Worm (Caenorhabditis elegans) whole organism, L4 larva: ENCODE measurements around the gene F18F11.4.
A peak's percentile ranks its signal among the peaks of the same experiment; 100 is the strongest.

Source experiments
- F37D6.2 ChIP-seq: sonication (generic microtip); optimal IDR thresholded peaks from 2 replicates; lab custom pipeline; 2016; ENCODE audit warnings: mild to moderate bottlenecking, missing genetic modification characterization, missing compliant biosample characterization
- F44E2.7 ChIP-seq: fragments of 200-800 bp; sonication (Bioruptor generic); IDR thresholded peaks from 2 replicates; pipeline ENCODE4 v2.1.2; 2022; ENCODE audit warnings: missing genetic modification characterization, missing compliant biosample characterization
- T20F7.1 ChIP-seq: fragments of 200-800 bp; sonication (Bioruptor generic); optimal IDR thresholded peaks from 2 replicates; lab custom pipeline; 2018; ENCODE audit warnings: mild to moderate bottlenecking, missing genetic modification characterization, missing compliant biosample characterization
- aha-1 ChIP-seq: fragments of 150-350 bp; peaks from one replicate; lab custom pipeline; 2014; ENCODE audit warnings: missing biosample characterization, missing genetic modification characterization
- ceh-20 ChIP-seq: fragments of 200-800 bp; sonication (Bioruptor generic); IDR thresholded peaks from 2 replicates; pipeline ENCODE4 v1.3.6; 2022; ENCODE audit warnings: missing genetic modification reagents, missing genetic modification characterization, missing compliant biosample characterization
- ceh-44 ChIP-seq: fragments of 200-800 bp; sonication (Bioruptor generic); IDR thresholded peaks from 2 replicates; pipeline ENCODE4 v1.3.6; 2022; ENCODE audit warnings: missing genetic modification reagents, missing genetic modification characterization, missing compliant biosample characterization
- ces-1 ChIP-seq: fragments of 150-350 bp; sonication (generic microtip); optimal IDR thresholded peaks from 4 replicates; lab custom pipeline; 2014; ENCODE audit warnings: missing biosample characterization, missing genetic modification reagents, missing genetic modification characterization
- cey-2 ChIP-seq: sonication (generic microtip); optimal IDR thresholded peaks from 3 replicates; lab custom pipeline; 2017; ENCODE audit warnings: missing genetic modification characterization, mild to moderate bottlenecking, missing compliant biosample characterization, antibody characterized with exemption, borderline replicate concordance; ENCODE audit not compliant: insufficient read depth
- daf-12 ChIP-seq: fragments of 150-350 bp; optimal IDR thresholded peaks from 2 replicates; lab custom pipeline; 2014; ENCODE audit warnings: missing biosample characterization, missing genetic modification reagents, missing genetic modification characterization
- daf-16 ChIP-seq, 3 experiments: sonication (generic microtip); optimal IDR thresholded peaks; 2 replicates each; lab custom pipeline; 2016 to 2017; ENCODE audit warnings: missing genetic modification characterization in 3 of 3, missing genetic modification reagents in 3 of 3, mild to moderate bottlenecking in 2 of 3, missing compliant biosample characterization in 2 of 3, missing biosample characterization in 1 of 3, moderate library complexity in 1 of 3
- daf-8 ChIP-seq: fragments of 200-800 bp; sonication (Bioruptor generic); IDR thresholded peaks from 2 replicates; pipeline ENCODE4 v1.3.6; 2022; ENCODE audit warnings: missing genetic modification characterization, missing compliant biosample characterization
- dmd-8 ChIP-seq: fragments of 200-800 bp; sonication (Bioruptor generic); IDR thresholded peaks from 2 replicates; pipeline ENCODE4 v1.3.6; 2022; ENCODE audit warnings: missing genetic modification characterization, missing compliant biosample characterization
- dmd-9 ChIP-seq: fragments of 200-800 bp; sonication (Bioruptor generic); IDR thresholded peaks from 2 replicates; pipeline ENCODE4 v1.3.6; 2022; ENCODE audit warnings: missing genetic modification reagents, missing genetic modification characterization, missing compliant biosample characterization
- dve-1 ChIP-seq: sonication (generic microtip); optimal IDR thresholded peaks from 2 replicates; lab custom pipeline; 2017; ENCODE audit warnings: antibody characterized with exemption, mild to moderate bottlenecking, missing genetic modification characterization, missing compliant biosample characterization; ENCODE audit not compliant: insufficient read depth
- egl-43 ChIP-seq: fragments of 200-800 bp; sonication (Bioruptor generic); IDR thresholded peaks from 2 replicates; pipeline ENCODE4 v1.3.6; 2022; ENCODE audit warnings: missing genetic modification reagents, missing genetic modification characterization, missing compliant biosample characterization
- gei-8 ChIP-seq: fragments of 200-800 bp; sonication (Bioruptor generic); optimal IDR thresholded peaks from 2 replicates; lab custom pipeline; 2018; ENCODE audit warnings: mild to moderate bottlenecking, missing genetic modification characterization, missing compliant biosample characterization
- hlh-11 ChIP-seq: fragments of 200-800 bp; sonication (Bioruptor generic); optimal IDR thresholded peaks from 2 replicates; lab custom pipeline; 2018; ENCODE audit warnings: mild to moderate bottlenecking, missing genetic modification characterization, missing compliant biosample characterization
- hmg-1.1 ChIP-seq: fragments of 200-800 bp; sonication (Bioruptor generic); IDR thresholded peaks from 2 replicates; pipeline ENCODE4 v1.3.6; 2022; ENCODE audit warnings: missing genetic modification reagents, missing genetic modification characterization, missing compliant biosample characterization
- lim-7 ChIP-seq: fragments of 200-800 bp; sonication (Bioruptor generic); IDR thresholded peaks from 2 replicates; pipeline ENCODE4 v1.3.6; 2022; ENCODE audit warnings: missing genetic modification characterization, missing compliant biosample characterization
- lin-1 ChIP-seq: fragments of 200-800 bp; sonication (Bioruptor generic); IDR thresholded peaks from 2 replicates; pipeline ENCODE4 v1.3.6; 2022; ENCODE audit warnings: missing genetic modification reagents, missing genetic modification characterization, missing compliant biosample characterization
- lin-15B ChIP-seq: fragments of 150-350 bp; sonication (generic microtip); optimal IDR thresholded peaks from 3 replicates; lab custom pipeline; 2014; ENCODE audit warnings: missing biosample characterization, missing genetic modification characterization
- lin-38 ChIP-seq: fragments of 200-800 bp; sonication (Bioruptor generic); IDR thresholded peaks from 2 replicates; pipeline ENCODE4 v1.3.6; 2022; ENCODE audit warnings: missing genetic modification reagents, missing genetic modification characterization, missing compliant biosample characterization
- lsy-2 ChIP-seq, 2 experiments: fragments of 150-350 bp in 1 of 2; sonication (generic microtip) in 1 of 2; optimal IDR thresholded peaks; 2 replicates each; lab custom pipeline; 2014 to 2017; ENCODE audit warnings: missing biosample characterization in 2 of 2, missing genetic modification characterization in 2 of 2
- madf-5 ChIP-seq, 2 experiments: fragments of 200-800 bp; sonication (Bioruptor generic); IDR thresholded peaks; 2 replicates each; pipeline ENCODE4 v1.3.6; 2022; ENCODE audit warnings: missing compliant biosample characterization in 2 of 2, missing genetic modification characterization in 2 of 2
- mes-2 ChIP-seq: sonication (generic microtip); optimal IDR thresholded peaks from 2 replicates; lab custom pipeline; 2016; ENCODE audit warnings: missing genotype, mild to moderate bottlenecking, missing genetic modification characterization, missing compliant biosample characterization; ENCODE audit not compliant: poor library complexity, severe bottlenecking
- mxl-2 ChIP-seq: fragments of 200-800 bp; sonication (Bioruptor generic); conservative IDR thresholded peaks from 2 replicates; pipeline ENCODE4 v1.3.6; 2022; ENCODE audit warnings: missing genetic modification reagents, missing genetic modification characterization, missing compliant biosample characterization
- mxl-3 ChIP-seq: fragments of 200-800 bp; sonication (Bioruptor generic); optimal IDR thresholded peaks from 2 replicates; lab custom pipeline; 2018; ENCODE audit warnings: mild to moderate bottlenecking, missing genetic modification characterization, missing compliant biosample characterization
- nhr-11 ChIP-seq: fragments of 150-350 bp; optimal IDR thresholded peaks from 2 replicates; lab custom pipeline; 2014; ENCODE audit warnings: missing biosample characterization, missing genetic modification characterization
- nhr-111 ChIP-seq: fragments of 200-800 bp; sonication (Bioruptor generic); optimal IDR thresholded peaks from 2 replicates; lab custom pipeline; 2018; ENCODE audit warnings: mild to moderate bottlenecking, missing genetic modification characterization, missing compliant biosample characterization
- nhr-237 ChIP-seq: sonication (generic microtip); optimal IDR thresholded peaks from 2 replicates; lab custom pipeline; 2017; ENCODE audit warnings: missing biosample characterization, missing genetic modification characterization
- nhr-28 ChIP-seq: fragments of 150-350 bp; optimal IDR thresholded peaks from 2 replicates; lab custom pipeline; 2014; ENCODE audit warnings: missing biosample characterization, missing genetic modification characterization
- nhr-41 ChIP-seq: fragments of 200-800 bp; sonication (Bioruptor generic); IDR thresholded peaks from 2 replicates; pipeline ENCODE4 v1.3.6; 2022; ENCODE audit warnings: missing genetic modification reagents, missing genetic modification characterization, missing compliant biosample characterization
- nhr-6 ChIP-seq: fragments of 150-350 bp; optimal IDR thresholded peaks from 2 replicates; lab custom pipeline; 2014; ENCODE audit warnings: missing biosample characterization, missing genetic modification characterization
- nhr-76 ChIP-seq: fragments of 150-350 bp; optimal IDR thresholded peaks from 2 replicates; lab custom pipeline; 2014; ENCODE audit warnings: missing biosample characterization, missing genetic modification characterization
- sdz-12 ChIP-seq: fragments of 200-800 bp; sonication (Bioruptor generic); optimal IDR thresholded peaks from 2 replicates; lab custom pipeline; 2018; ENCODE audit warnings: mild to moderate bottlenecking, missing genetic modification characterization, missing compliant biosample characterization
- set-16 ChIP-seq: fragments of 200-800 bp; sonication (Bioruptor generic); IDR thresholded peaks from 2 replicates; pipeline ENCODE4 v1.3.6; 2022; ENCODE audit warnings: missing genetic modification reagents, missing genetic modification characterization, missing compliant biosample characterization
- tag-97 ChIP-seq: fragments of 200-800 bp; sonication (Bioruptor generic); IDR thresholded peaks from 2 replicates; pipeline ENCODE4 v1.3.6; 2022; ENCODE audit warnings: missing genetic modification characterization, missing compliant biosample characterization
- unc-130 ChIP-seq: sonication (generic microtip); optimal IDR thresholded peaks from 2 replicates; lab custom pipeline; 2016; ENCODE audit warnings: missing genetic modification reagents, missing genetic modification characterization, missing compliant biosample characterization
- unc-39 ChIP-seq: sonication (generic microtip); optimal IDR thresholded peaks from 2 replicates; lab custom pipeline; 2017; ENCODE audit warnings: missing biosample characterization, missing genetic modification characterization
- unc-62 ChIP-seq, 3 experiments: fragments of 150-350 bp in 1 of 3; sonication (generic microtip); optimal IDR thresholded peaks in 2 of 3; peaks in 1 of 3; 1 replicate in 1 of 3; 2 replicates in 2 of 3; lab custom pipeline; 2014 to 2017; ENCODE audit warnings: missing biosample characterization in 3 of 3, missing genetic modification characterization in 3 of 3, missing genetic modification reagents in 3 of 3, missing genotype in 1 of 3
- zag-1 ChIP-seq: fragments of 150-350 bp; optimal IDR thresholded peaks from 2 replicates; lab custom pipeline; 2014; ENCODE audit warnings: missing biosample characterization, missing genetic modification characterization

The F18F11.4 gene

ce11 chrIV:330523-330922 is at the start of gene F18F11.4:
TSS of gene F18F11.4 (plus strand) at chrIV:330823.
- TF ChIP-seq mxl-3 (GFP tag; lab: Kevin White, UChicago) (no peak), madf-5 (GFP tag; IDR thresholded peaks at IDR 0.05; lab: Robert Waterston, UW) (no peak), lin-15B (tag; lab: Kevin White, UChicago) (no peak), nhr-237 (tag; lab: Kevin White, UChicago) (no peak)

DNA sequence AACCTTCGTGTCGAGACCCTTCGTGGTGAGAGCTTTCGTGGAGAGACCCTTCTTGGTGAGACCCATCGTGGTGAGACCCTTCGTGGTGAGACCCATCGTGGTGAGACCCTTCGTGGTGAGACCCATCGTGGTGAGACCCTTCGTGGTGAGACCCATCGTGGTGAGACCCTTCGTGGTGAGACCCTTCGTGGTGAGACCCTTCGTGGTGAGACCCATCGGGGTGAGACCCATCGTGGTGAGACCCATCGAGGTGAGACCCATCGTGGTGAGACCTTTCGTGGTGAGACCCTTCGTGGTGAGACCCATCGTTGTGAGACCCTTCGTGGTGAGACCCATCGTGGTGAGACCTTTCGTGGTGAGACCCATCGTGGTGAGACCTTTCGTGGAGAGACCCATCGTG is 49.4 kb upstream of the F18F11.4 start:
- TF ChIP-seq dmd-8 (GFP tag; lab: Robert Waterston, UW) (0 out of 2 replicates have a peak, but pooled peaks have one; percentile 40), set-16 (GFP tag; lab: Robert Waterston, UW) (peak; percentile 79), egl-43 (GFP tag; lab: Robert Waterston, UW) (0 out of 2 replicates have a peak, but pooled peaks have one; percentile 48)

DNA sequence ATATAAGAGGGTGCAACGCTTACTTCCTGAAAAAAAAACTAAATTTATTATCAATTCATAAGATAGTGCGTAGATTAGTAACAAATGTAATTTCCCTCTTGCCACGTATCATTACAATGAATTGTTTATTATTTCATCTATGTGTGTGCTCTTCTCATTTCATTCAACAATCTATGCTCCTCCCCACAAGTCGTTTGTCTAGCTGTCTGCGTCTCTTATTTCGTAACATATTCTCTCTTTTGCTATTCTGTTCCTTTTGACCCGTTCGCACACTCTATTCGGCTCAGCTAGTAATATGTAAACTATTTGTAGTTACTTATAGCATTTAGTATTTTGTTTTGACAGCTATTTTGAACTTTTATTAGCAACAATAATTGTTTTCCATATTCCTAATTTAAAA is 48.6 kb upstream of the F18F11.4 start:
- TF ChIP-seq nhr-11 (tag; lab: Kevin White, UChicago), result no peak
- TF ChIP-seq ceh-44 (GFP tag; lab: Robert Waterston, UW), result no peak
- TF ChIP-seq dve-1 (tag; lab: Kevin White, UChicago), result peak; percentile 62
- no peak for TF ChIP-seq zag-1 (tag; lab: Kevin White, UChicago)
- peak; percentile 18; the same call in 1 of the 2 replicates for TF ChIP-seq hmg-1.1 (GFP tag; lab: Robert Waterston, UW)
- TF ChIP-seq F37D6.2 (tag; lab: Kevin White, UChicago), result no peak
- TF ChIP-seq ceh-20, result no peak
- no peak for TF ChIP-seq daf-16 (GFP tag; optimal IDR thresholded peaks at IDR 0.05; lab: Kevin White, UChicago)
- peak; percentile 67 for TF ChIP-seq daf-16 (tag; optimal IDR thresholded peaks at IDR 0.05; lab: Kevin White, UChicago)
- no peak for TF ChIP-seq T20F7.1 (GFP tag; lab: Kevin White, UChicago)
- no peak for TF ChIP-seq daf-8 (GFP tag; lab: Robert Waterston, UW)
- TF ChIP-seq aha-1 (tag; lab: Kevin White, UChicago), result peak; percentile 93
- peak; percentile 5 for TF ChIP-seq nhr-6 (tag; lab: Kevin White, UChicago)
- TF ChIP-seq lin-1 (GFP tag; lab: Robert Waterston, UW), result no peak
- TF ChIP-seq nhr-41 (GFP tag; lab: Robert Waterston, UW), result no peak
- peak in 1 of 2 experiments; percentile 61 for TF ChIP-seq unc-62 (GFP tag; optimal IDR thresholded peaks at IDR 0.05 in 1 of 2; lab: Kevin White, UChicago)
- TF ChIP-seq unc-62 (tag; optimal IDR thresholded peaks at IDR 0.05; lab: Kevin White, UChicago), result no peak
- peak; percentile 35 for TF ChIP-seq mes-2 (tag; lab: Kevin White, UChicago)
- no peak for TF ChIP-seq nhr-76 (tag; lab: Kevin White, UChicago)
- TF ChIP-seq nhr-28 (tag; lab: Kevin White, UChicago), result peak; percentile 12
- no peak for TF ChIP-seq hlh-11 (tag; lab: Kevin White, UChicago)
- TF ChIP-seq lsy-2 (tag; optimal IDR thresholded peaks at IDR 0.05; lab: Kevin White, UChicago), result peak in 1 of 2 experiments; percentile 44

DNA sequence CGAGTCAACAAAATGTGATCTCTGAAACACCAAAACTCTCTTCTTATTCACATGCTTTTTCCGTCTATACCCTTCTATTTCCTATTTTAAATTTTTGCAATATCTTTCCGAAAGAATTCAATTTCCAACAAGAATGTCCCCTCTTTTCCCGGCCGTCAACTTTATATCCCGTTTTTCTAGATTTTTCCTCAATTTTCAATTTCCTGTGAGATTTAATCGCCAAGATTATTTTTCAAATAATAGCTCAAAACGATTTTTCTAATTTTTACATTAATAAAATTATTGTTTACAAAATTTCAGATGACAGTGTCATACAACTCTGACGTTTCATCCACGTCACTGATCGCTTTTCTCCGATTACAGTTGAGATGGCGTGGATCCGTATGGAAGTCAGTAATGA is 47.3 kb upstream of the F18F11.4 start, which contains the start of gene best-19:
best-19 (plus strand) TSS at position 301 of the 400 bp plus-strand sequence.
- TF ChIP-seq ces-1 (no peak), dmd-9 (GFP tag; lab: Robert Waterston, UW) (no peak), mxl-3 (GFP tag; lab: Kevin White, UChicago) (no peak), unc-130 (GFP tag; lab: Kevin White, UChicago) (no peak), tag-97 (no peak), F44E2.7 (GFP tag; lab: Robert Waterston, UW) (no peak), cey-2 (tag; lab: Kevin White, UChicago) (no peak), gei-8 (GFP tag; lab: Kevin White, UChicago) (no peak), lim-7 (GFP tag; lab: Robert Waterston, UW) (no peak), nhr-111 (GFP tag; lab: Kevin White, UChicago) (no peak), F37D6.2 (tag; lab: Kevin White, UChicago) (no peak), mxl-2 (GFP tag; lab: Robert Waterston, UW) (no peak), daf-12 (tag; lab: Kevin White, UChicago) (no peak), lin-38 (GFP tag; lab: Robert Waterston, UW) (no peak), unc-39 (tag; lab: Kevin White, UChicago) (no peak), sdz-12 (GFP tag; lab: Kevin White, UChicago) (no peak)
